Worm (Caenorhabditis elegans): ENCODE results near the gene cdf-2.

The cdf-2 gene

ce11 chrX:12500777-12501176 lies 34.1 kb upstream of the cdf-2 start (continued):
- TF ChIP-seq Y105C5A.15 (GFP tag; IDR thresholded peaks at IDR 0.05) (no peak), R02D3.7 (tag; optimal IDR thresholded peaks at IDR 0.05) (no peak), tag-97 (GFP tag; IDR thresholded peaks at IDR 0.05) (no peak), cey-2 (tag; optimal IDR thresholded peaks at IDR 0.05; ENCODE audit: borderline replicate concordance, insufficient read depth) (peak; percentile 91), lin-1 (GFP tag; IDR thresholded peaks at IDR 0.05) (peak; percentile 78), gei-8 (GFP tag; optimal IDR thresholded peaks at IDR 0.05) (peak; percentile 77)

ce11 chrX:12492467-12492866 lies 25.8 kb upstream of the cdf-2 start, which contains the start of gene lips-1:
lips-1 (plus strand) TSS chrX:12492767.
- TF ChIP-seq aha-1 (tag) (peak; percentile 75), saeg-2 (GFP tag; IDR thresholded peaks at IDR 0.05) (no peak)

ce11 chrX:12491138-12491537 lies 24.4 kb upstream of the cdf-2 start:
- TF ChIP-seq unc-62 (GFP tag; optimal IDR thresholded peaks at IDR 0.05 in 1 of 2), result peak in 1 of 2 experiments; percentile 85
- no peak for TF ChIP-seq unc-62 (tag; optimal IDR thresholded peaks at IDR 0.05)
- TF ChIP-seq R02D3.7 (tag; optimal IDR thresholded peaks at IDR 0.05), result no peak

ce11 chrX:12484749-12485148 lies 18.0 kb upstream of the cdf-2 start, which contains the start of gene tbc-13:
tbc-13 (plus strand) TSS chrX:12485049.
- peak; percentile 81 for TF ChIP-seq aha-1 (tag)
- TF ChIP-seq fos-1 (tag; optimal IDR thresholded peaks at IDR 0.05), result no peak

- TF ChIP-seq hif-1 (tag; optimal IDR thresholded peaks at IDR 0.05), result no peak
- no peak for TF ChIP-seq ctbp-1 (GFP tag; IDR thresholded peaks at IDR 0.05)
- TF ChIP-seq tra-1 (GFP tag; IDR thresholded peaks at IDR 0.05), result no peak
- TF ChIP-seq nhr-111 (GFP tag; optimal IDR thresholded peaks at IDR 0.05), result no peak
- no peak for TF ChIP-seq ceh-20 (GFP tag; IDR thresholded peaks at IDR 0.05)
- no peak for TF ChIP-seq lin-38 (GFP tag; IDR thresholded peaks at IDR 0.05)
- no peak for TF ChIP-seq nhr-102 (tag; optimal IDR thresholded peaks at IDR 0.05)
- no peak for TF ChIP-seq lir-3 (tag; optimal IDR thresholded peaks at IDR 0.05)
- no peak for TF ChIP-seq cey-2 (tag; optimal IDR thresholded peaks at IDR 0.05; ENCODE audit: borderline replicate concordance, insufficient read depth)
- TF ChIP-seq unc-39 (tag; optimal IDR thresholded peaks at IDR 0.05), result no peak
- TF ChIP-seq nhr-28 (tag; optimal IDR thresholded peaks at IDR 0.05), result no peak
- TF ChIP-seq snpc-1.2 (GFP tag; IDR thresholded peaks at IDR 0.05), result no peak
- no peak for TF ChIP-seq unc-130 (GFP tag; optimal IDR thresholded peaks at IDR 0.05)
- no peak for TF ChIP-seq mes-2 (tag; optimal IDR thresholded peaks at IDR 0.05; ENCODE audit: poor library complexity, severe bottlenecking)
These were observed 17.4 kb upstream of the cdf-2 start for ce11 chrX:12484078-12484477.

- TF ChIP-seq ZK337.2 (GFP tag; IDR thresholded peaks at IDR 0.05), result 0 out of 2 replicates have a peak, but pooled peaks have one; percentile 41
- TF ChIP-seq daf-16 (GFP tag; optimal IDR thresholded peaks at IDR 0.05), result no peak
- peak; percentile 74 for TF ChIP-seq daf-16 (tag; optimal IDR thresholded peaks at IDR 0.05)
- TF ChIP-seq ceh-20 (GFP tag; IDR thresholded peaks at IDR 0.05), result peak; percentile 65; the same call in 1 of the 2 replicates
- TF ChIP-seq hif-1 (tag; optimal IDR thresholded peaks at IDR 0.05), result peak in 1 of 2 experiments; percentile 79
- peak; percentile 95 for TF ChIP-seq hmg-1.1 (GFP tag; IDR thresholded peaks at IDR 0.05)
- peak; percentile 29 for TF ChIP-seq spr-1 (tag; optimal IDR thresholded peaks at IDR 0.05)
- TF ChIP-seq F49E8.2 (tag; optimal IDR thresholded peaks at IDR 0.05; ENCODE audit: borderline replicate concordance), result no peak
- peak; percentile 93 for TF ChIP-seq rbr-2 (tag; optimal IDR thresholded peaks at IDR 0.05)
- TF ChIP-seq lim-7 (GFP tag; IDR thresholded peaks at IDR 0.05), result 0 out of 2 replicates have a peak, but pooled peaks have one; percentile 51
- TF ChIP-seq egl-43 (GFP tag; IDR thresholded peaks at IDR 0.05), result peak; percentile 89
- TF ChIP-seq nhr-11 (tag; optimal IDR thresholded peaks at IDR 0.05), result peak; percentile 69
- peak; percentile 48; the same call in 1 of the 2 replicates for TF ChIP-seq T26A8.4 (GFP tag; IDR thresholded peaks at IDR 0.05)
- no peak for TF ChIP-seq lin-29 (GFP tag; IDR thresholded peaks at IDR 0.05)
- peak; percentile 85 for TF ChIP-seq hlh-30 (tag; optimal IDR thresholded peaks at IDR 0.05; ENCODE audit: insufficient read depth)
- TF ChIP-seq nhr-102 (tag; optimal IDR thresholded peaks at IDR 0.05), result peak; percentile 77
- TF ChIP-seq ceh-28 (tag; optimal IDR thresholded peaks at IDR 0.05), result no peak
- peak; percentile 93 for TF ChIP-seq nhr-25 (tag; optimal IDR thresholded peaks at IDR 0.05; ENCODE audit: borderline replicate concordance, insufficient read depth)
- peak; percentile 65; the same call in 1 of the 2 replicates for TF ChIP-seq pha-4 (GFP tag; IDR thresholded peaks at IDR 0.05)
- TF ChIP-seq pha-4 (tag; optimal IDR thresholded peaks at IDR 0.05), result no peak
These were observed 13.8 kb upstream of the cdf-2 start, which contains the start of gene atf-6 for ce11 chrX:12480447-12480998. atf-6 (plus strand) TSS chrX:12480948.
